Worm (Caenorhabditis elegans): ENCODE measurements around the gene Y39E4A.1.

Y39E4A.1 gene

DNA sequence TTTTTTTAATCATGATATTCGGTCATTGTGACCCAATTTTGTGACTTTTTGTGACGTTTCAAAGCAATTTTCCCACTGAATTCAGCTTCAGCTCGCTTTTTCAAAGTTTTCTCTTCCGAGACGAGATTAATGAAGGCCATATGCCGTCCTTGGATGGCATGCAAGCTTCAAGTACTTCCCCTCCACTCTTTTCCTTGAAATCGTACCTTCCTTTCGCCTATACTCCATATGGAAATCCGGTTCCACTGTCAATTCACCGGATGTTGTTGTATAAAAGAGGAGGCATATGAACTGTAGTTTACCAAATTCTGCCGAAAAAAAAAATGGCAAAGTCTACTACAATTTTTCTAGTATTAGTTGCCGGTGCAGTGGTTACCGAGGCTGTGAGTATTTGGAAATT lies 29.6 kb downstream of the Y39E4A.1 start, which contains the start of gene ZK1010.4:
Gene ZK1010.4 (plus strand): TSS at position 301 of the 400 bp plus-strand sequence.
- TF ChIP-seq egl-27 (tag; optimal IDR thresholded peaks at IDR 0.05) (no peak), nhr-12 (tag; optimal IDR thresholded peaks at IDR 0.05) (no peak), elt-3 (tag; optimal IDR thresholded peaks at IDR 0.05) (no peak), sma-3 (GFP tag; optimal IDR thresholded peaks at IDR 0.05) (no peak), unc-55 (GFP tag; optimal IDR thresholded peaks at IDR 0.05) (no peak), C34F6.9 (tag; optimal IDR thresholded peaks at IDR 0.05) (no peak), aly-2 (tag; optimal IDR thresholded peaks at IDR 0.05) (no peak), nhr-11 (tag; optimal IDR thresholded peaks at IDR 0.05) (no peak), Y55F3AM.14 (GFP tag; optimal IDR thresholded peaks at IDR 0.05) (no peak)

ce11 chrIII:12987418-12987817 lies 36.2 kb downstream of the Y39E4A.1 start, which contains the start of gene ZK1010.5:
Gene ZK1010.5, minus strand, starts transcription at chrIII:12987518.
- no peak for TF ChIP-seq dmd-4 (tag; optimal IDR thresholded peaks at IDR 0.05)
- TF ChIP-seq unc-55 (GFP tag; optimal IDR thresholded peaks at IDR 0.05): no peak
- no peak for TF ChIP-seq crh-2 (tag; optimal IDR thresholded peaks at IDR 0.05)
- TF ChIP-seq ceh-82 (tag; optimal IDR thresholded peaks at IDR 0.05): no peak
- no peak for TF ChIP-seq nhr-77 (tag; optimal IDR thresholded peaks at IDR 0.05)
- TF ChIP-seq nhr-129 (tag; optimal IDR thresholded peaks at IDR 0.05): no peak
- no peak for TF ChIP-seq mdl-1 (tag; optimal IDR thresholded peaks at IDR 0.05)
- no peak for TF ChIP-seq F13H6.1 (tag; optimal IDR thresholded peaks at IDR 0.05)
- TF ChIP-seq lin-11 (tag; optimal IDR thresholded peaks at IDR 0.05): no peak
- no peak for TF ChIP-seq ama-1 (optimal IDR thresholded peaks at IDR 0.05)
- no peak for TF ChIP-seq nhr-12 (tag; optimal IDR thresholded peaks at IDR 0.05)
- no peak for TF ChIP-seq zag-1 (tag; optimal IDR thresholded peaks at IDR 0.05)
- no peak for TF ChIP-seq elt-1 (tag; optimal IDR thresholded peaks at IDR 0.05)
- TF ChIP-seq nhr-25 (tag; optimal IDR thresholded peaks at IDR 0.05): no peak
- no peak for TF ChIP-seq gmeb-1 (tag; optimal IDR thresholded peaks at IDR 0.05)
- TF ChIP-seq skn-1 (tag; optimal IDR thresholded peaks at IDR 0.05): no peak
- TF ChIP-seq sma-3 (GFP tag; optimal IDR thresholded peaks at IDR 0.05): no peak
- TF ChIP-seq nhr-21 (tag; optimal IDR thresholded peaks at IDR 0.05): no peak
- TF ChIP-seq sem-4 (tag; optimal IDR thresholded peaks at IDR 0.05): no peak
- TF ChIP-seq lsy-2 (tag; optimal IDR thresholded peaks at IDR 0.05): no peak

- TF ChIP-seq ztf-11 (tag; optimal IDR thresholded peaks at IDR 0.05) (no peak), nhr-129 (tag; optimal IDR thresholded peaks at IDR 0.05) (no peak), ceh-16 (tag; optimal IDR thresholded peaks at IDR 0.05) (no peak), unc-39 (tag; optimal IDR thresholded peaks at IDR 0.05) (no peak), sma-3 (GFP tag; optimal IDR thresholded peaks at IDR 0.05) (no peak), egl-27 (tag; optimal IDR thresholded peaks at IDR 0.05) (no peak), nhr-25 (tag; optimal IDR thresholded peaks at IDR 0.05) (no peak), blmp-1 (tag; optimal IDR thresholded peaks at IDR 0.05; ENCODE audit: insufficient read depth) (no peak), Y55F3AM.14 (GFP tag; optimal IDR thresholded peaks at IDR 0.05) (no peak), ztf-4 (tag; optimal IDR thresholded peaks at IDR 0.05) (no peak), ZK546.5 (tag; optimal IDR thresholded peaks at IDR 0.05) (no peak), nhr-23 (tag; optimal IDR thresholded peaks at IDR 0.05) (no peak)
Measured at ce11 chrIII:12990997-12991396, 39.8 kb downstream of the Y39E4A.1 start, which contains the start of gene ZK1010.12. Gene ZK1010.12, plus strand, starts transcription at chrIII:12991297.

- no peak for TF ChIP-seq blmp-1 (tag; optimal IDR thresholded peaks at IDR 0.05; ENCODE audit: insufficient read depth)
- no peak for TF ChIP-seq elt-3 (tag; optimal IDR thresholded peaks at IDR 0.05)
- TF ChIP-seq mab-5 (tag; optimal IDR thresholded peaks at IDR 0.05): no peak
- no peak for TF ChIP-seq zag-1 (tag; optimal IDR thresholded peaks at IDR 0.05)
- no peak for TF ChIP-seq nhr-11 (tag; optimal IDR thresholded peaks at IDR 0.05)
Measured at ce11 chrIII:12993055-12993454, 41.8 kb downstream of the Y39E4A.1 start.

ce11 chrIII:12993607-12994006 lies 42.4 kb downstream of the Y39E4A.1 start, which contains the start of gene col-97:
Gene col-97, minus strand, starts transcription at chrIII:12993707.
- no peak for TF ChIP-seq alr-1 (tag; optimal IDR thresholded peaks at IDR 0.05)
- TF ChIP-seq egl-27 (tag; optimal IDR thresholded peaks at IDR 0.05): no peak
- TF ChIP-seq ama-1 (optimal IDR thresholded peaks at IDR 0.05): no peak
- TF ChIP-seq ceh-16 (tag; optimal IDR thresholded peaks at IDR 0.05): no peak
- no peak for TF ChIP-seq elt-1 (tag; optimal IDR thresholded peaks at IDR 0.05)
- no peak for TF ChIP-seq lin-39 (tag; optimal IDR thresholded peaks at IDR 0.05)
- TF ChIP-seq nhr-25 (tag; optimal IDR thresholded peaks at IDR 0.05): no peak
- TF ChIP-seq lin-11 (tag; optimal IDR thresholded peaks at IDR 0.05): no peak
- no peak for TF ChIP-seq unc-62 (GFP tag; optimal IDR thresholded peaks at IDR 0.05)
- no peak for TF ChIP-seq unc-55 (GFP tag; optimal IDR thresholded peaks at IDR 0.05)
- no peak for TF ChIP-seq crh-2 (tag; optimal IDR thresholded peaks at IDR 0.05)
- TF ChIP-seq sma-9 (GFP tag; optimal IDR thresholded peaks at IDR 0.05): no peak
- TF ChIP-seq sma-9 (tag; optimal IDR thresholded peaks at IDR 0.05): no peak
- TF ChIP-seq ztf-1 (GFP tag; conservative IDR thresholded peaks at IDR 0.05): no peak
- TF ChIP-seq R02D3.7 (tag; optimal IDR thresholded peaks at IDR 0.05): no peak
- no peak for TF ChIP-seq F13H6.1 (tag; optimal IDR thresholded peaks at IDR 0.05)
- no peak for TF ChIP-seq nhr-6 (tag; optimal IDR thresholded peaks at IDR 0.05)
- no peak for TF ChIP-seq blmp-1 (tag; optimal IDR thresholded peaks at IDR 0.05; ENCODE audit: insufficient read depth)
